Worm (Caenorhabditis elegans): ENCODE results near the gene snt-5.

The snt-5 gene

DNA sequence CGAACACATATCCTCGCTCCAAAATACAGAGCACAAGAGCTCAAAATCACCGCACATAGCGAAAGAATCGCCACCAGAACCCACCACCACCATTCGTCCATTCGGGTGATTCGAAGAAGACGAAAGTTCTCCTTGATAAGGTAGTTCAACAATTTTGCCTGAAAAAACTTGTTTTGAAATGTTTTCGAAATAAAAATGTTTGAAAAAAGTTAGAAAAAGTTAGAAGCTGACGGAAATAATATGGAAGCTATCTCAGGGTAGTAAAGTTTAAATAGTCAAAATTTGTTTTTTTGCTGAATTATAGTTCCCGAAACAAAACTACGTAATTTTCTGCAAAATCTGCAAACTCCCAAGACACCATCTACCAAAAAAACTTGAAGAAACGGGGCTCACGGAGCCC lies at the start of gene snt-5:
snt-5 (minus strand) TSS at position 101 of the 400 bp plus-strand sequence.
- TF ChIP-seq med-1 (GFP tag; optimal IDR thresholded peaks at IDR 0.05; ENCODE audit: insufficient read depth) = no peak
- no peak for TF ChIP-seq ref-1 (GFP tag; conservative IDR thresholded peaks at IDR 0.05)
- no peak for TF ChIP-seq ztf-29 (GFP tag; IDR thresholded peaks at IDR 0.05)
- TF ChIP-seq ztf-23 (GFP tag; IDR thresholded peaks at IDR 0.05) = no peak
- TF ChIP-seq cog-1 (tag; optimal IDR thresholded peaks at IDR 0.05) = no peak
- TF ChIP-seq T22C8.4 (GFP tag; IDR thresholded peaks at IDR 0.05) = no peak
- TF ChIP-seq tab-1 (GFP tag; IDR thresholded peaks at IDR 0.05) = no peak
- no peak for TF ChIP-seq flt-1 (GFP tag; IDR thresholded peaks at IDR 0.05)
- no peak for TF ChIP-seq klf-2 (GFP tag; conservative IDR thresholded peaks at IDR 0.05)

DNA sequence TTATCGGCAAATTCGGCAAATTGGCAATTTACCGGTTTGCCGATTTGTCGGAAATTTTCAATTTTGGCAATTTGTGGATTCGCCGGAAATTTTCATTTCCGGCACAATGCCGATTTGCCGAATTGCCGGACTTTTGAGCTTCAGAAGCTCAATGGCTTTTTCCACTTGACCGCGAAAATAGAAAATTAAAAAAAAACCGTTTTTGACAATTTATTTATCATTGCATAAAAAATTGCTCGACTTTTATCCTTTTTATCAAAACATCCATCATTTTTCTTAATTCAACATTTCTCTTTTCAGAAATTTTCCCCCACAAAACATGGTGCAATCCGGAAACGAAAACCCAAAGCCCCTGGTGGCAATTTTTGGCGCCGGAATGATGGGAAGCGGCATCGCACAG lies 48.7 kb upstream of the snt-5 start, which contains the start of gene hacd-1:
hacd-1 (plus strand) TSS at position 301 of the 400 bp plus-strand sequence.
- no peak for TF ChIP-seq flt-1 (GFP tag; IDR thresholded peaks at IDR 0.05)
- no peak for TF ChIP-seq ref-1 (GFP tag; conservative IDR thresholded peaks at IDR 0.05)
- TF ChIP-seq tab-1 (GFP tag; IDR thresholded peaks at IDR 0.05) = no peak
- no peak for TF ChIP-seq T22C8.4 (GFP tag; IDR thresholded peaks at IDR 0.05)
- no peak for TF ChIP-seq med-1 (GFP tag; optimal IDR thresholded peaks at IDR 0.05; ENCODE audit: insufficient read depth)
- TF ChIP-seq klf-2 (GFP tag; conservative IDR thresholded peaks at IDR 0.05) = no peak
- no peak for TF ChIP-seq ztf-23 (GFP tag; IDR thresholded peaks at IDR 0.05)
- no peak for TF ChIP-seq cog-1 (tag; optimal IDR thresholded peaks at IDR 0.05)
- TF ChIP-seq ztf-29 (GFP tag; IDR thresholded peaks at IDR 0.05) = no peak

- TF ChIP-seq ref-1 (GFP tag; conservative IDR thresholded peaks at IDR 0.05) (no peak), cog-1 (tag; optimal IDR thresholded peaks at IDR 0.05) (no peak), ztf-23 (GFP tag; IDR thresholded peaks at IDR 0.05) (no peak), med-1 (GFP tag; optimal IDR thresholded peaks at IDR 0.05; ENCODE audit: insufficient read depth) (no peak), T22C8.4 (GFP tag; IDR thresholded peaks at IDR 0.05) (no peak), flt-1 (GFP tag; IDR thresholded peaks at IDR 0.05) (no peak), tab-1 (GFP tag; IDR thresholded peaks at IDR 0.05) (no peak), klf-2 (GFP tag; conservative IDR thresholded peaks at IDR 0.05) (no peak), ztf-29 (GFP tag; IDR thresholded peaks at IDR 0.05) (no peak)
Measured at ce11 chrV:1459374-1459926, 48.1 kb upstream of the snt-5 start.

DNA sequence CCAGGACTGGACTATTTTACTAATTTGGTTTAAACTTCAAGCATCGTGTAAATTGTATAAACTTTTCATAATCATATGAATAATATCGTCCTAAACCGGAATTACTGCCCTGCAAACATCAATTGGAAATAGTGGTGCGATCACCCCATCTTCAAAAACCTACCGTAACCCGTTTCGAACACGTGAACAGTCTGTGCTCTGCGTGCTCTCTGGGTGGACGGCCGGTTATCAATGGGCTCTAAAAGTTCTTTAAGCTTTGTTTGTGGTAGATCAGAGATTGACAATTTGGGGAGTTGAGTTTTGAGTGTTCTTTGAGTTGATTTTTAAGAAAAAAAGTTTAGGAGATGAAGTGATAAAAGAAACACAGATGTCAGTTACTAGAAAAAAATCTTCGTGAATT lies 45.3 kb upstream of the snt-5 start:
- TF ChIP-seq med-1 (GFP tag; optimal IDR thresholded peaks at IDR 0.05; ENCODE audit: insufficient read depth) (no peak), ref-1 (GFP tag; conservative IDR thresholded peaks at IDR 0.05) (no peak), T22C8.4 (GFP tag; IDR thresholded peaks at IDR 0.05) (no peak), tab-1 (GFP tag; IDR thresholded peaks at IDR 0.05) (no peak), ztf-23 (GFP tag; IDR thresholded peaks at IDR 0.05) (no peak), klf-2 (GFP tag; conservative IDR thresholded peaks at IDR 0.05) (no peak), cog-1 (tag; optimal IDR thresholded peaks at IDR 0.05) (no peak), flt-1 (GFP tag; IDR thresholded peaks at IDR 0.05) (no peak), ztf-29 (GFP tag; IDR thresholded peaks at IDR 0.05) (no peak)

DNA sequence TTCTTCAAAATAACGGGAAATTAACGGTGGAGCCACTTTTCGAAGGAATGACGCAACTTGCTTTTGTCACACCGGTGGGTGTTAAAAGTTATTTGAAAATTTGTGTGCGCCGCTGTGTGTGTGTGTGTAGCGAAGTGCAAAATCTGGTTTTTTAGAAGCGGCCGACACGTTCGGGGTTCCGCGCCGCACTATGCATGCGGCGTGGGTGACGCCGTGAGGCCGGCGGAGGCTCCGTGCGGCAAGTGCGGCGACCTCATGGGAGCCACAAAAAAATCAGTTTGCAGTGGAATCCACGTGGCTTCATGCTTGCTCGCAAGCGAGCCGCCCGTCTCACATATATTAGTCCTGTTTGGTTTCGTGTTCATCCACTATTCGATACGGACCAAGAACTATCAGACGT lies 43.9 kb upstream of the snt-5 start:
- no peak for TF ChIP-seq T22C8.4 (GFP tag; IDR thresholded peaks at IDR 0.05)
- no peak for TF ChIP-seq ztf-29 (GFP tag; IDR thresholded peaks at IDR 0.05)
- TF ChIP-seq flt-1 (GFP tag; IDR thresholded peaks at IDR 0.05) = no peak
- TF ChIP-seq cog-1 (tag; optimal IDR thresholded peaks at IDR 0.05) = no peak
- TF ChIP-seq klf-2 (GFP tag; conservative IDR thresholded peaks at IDR 0.05) = no peak
- TF ChIP-seq med-1 (GFP tag; optimal IDR thresholded peaks at IDR 0.05; ENCODE audit: insufficient read depth) = no peak
- no peak for TF ChIP-seq ztf-23 (GFP tag; IDR thresholded peaks at IDR 0.05)
- no peak for TF ChIP-seq tab-1 (GFP tag; IDR thresholded peaks at IDR 0.05)
- no peak for TF ChIP-seq ref-1 (GFP tag; conservative IDR thresholded peaks at IDR 0.05)

DNA sequence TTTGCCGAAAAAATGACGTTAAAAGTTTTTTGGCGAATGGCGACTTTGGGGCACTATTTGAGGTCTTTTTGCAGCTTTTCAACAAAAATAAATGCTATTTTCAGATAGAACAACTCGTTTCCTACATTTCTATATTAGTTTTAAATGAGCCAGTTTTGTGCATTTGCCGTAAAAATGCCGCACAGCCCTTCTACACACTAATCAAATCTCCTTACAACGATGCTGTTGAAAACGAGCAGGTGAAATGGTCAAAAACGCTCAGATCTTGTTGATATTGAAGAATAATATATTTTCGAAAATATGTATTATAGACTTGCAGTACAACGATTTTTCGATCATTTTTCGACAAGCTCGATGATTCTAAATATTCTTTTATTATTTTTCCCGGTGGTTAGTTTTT lies 43.4 kb upstream of the snt-5 start, which contains the start of gene chil-14:
chil-14 (plus strand) TSS at position 301 of the 400 bp plus-strand sequence.
- TF ChIP-seq klf-2 (GFP tag; conservative IDR thresholded peaks at IDR 0.05) = no peak
- TF ChIP-seq ztf-23 (GFP tag; IDR thresholded peaks at IDR 0.05) = no peak
- TF ChIP-seq ztf-29 (GFP tag; IDR thresholded peaks at IDR 0.05) = no peak

DNA sequence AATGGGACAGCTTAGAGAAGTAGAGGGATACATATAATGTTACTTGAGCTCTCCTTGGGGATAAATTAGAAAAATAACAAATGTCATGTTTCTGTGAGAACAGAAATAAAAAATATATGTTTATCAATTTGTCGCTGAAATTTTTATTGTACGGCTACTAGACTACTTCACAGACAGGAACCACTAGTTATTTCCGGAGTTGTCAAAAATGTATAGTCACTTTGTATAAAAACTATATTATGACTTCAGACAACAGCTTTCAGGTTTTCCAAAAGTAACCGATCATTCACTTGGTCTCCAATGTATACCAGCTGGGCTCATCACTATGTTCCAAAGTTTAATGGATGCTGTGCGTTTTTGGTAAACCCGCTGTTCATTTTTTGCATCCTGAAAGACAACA lies 40.0 kb upstream of the snt-5 start, which contains the start of gene srj-23:
srj-23 (plus strand) TSS at position 301 of the 400 bp plus-strand sequence.
- TF ChIP-seq T22C8.4 (GFP tag; IDR thresholded peaks at IDR 0.05) (no peak), ref-1 (GFP tag; conservative IDR thresholded peaks at IDR 0.05) (no peak), tab-1 (GFP tag; IDR thresholded peaks at IDR 0.05) (no peak), med-1 (GFP tag; optimal IDR thresholded peaks at IDR 0.05; ENCODE audit: insufficient read depth) (no peak), cog-1 (tag; optimal IDR thresholded peaks at IDR 0.05) (no peak), ztf-23 (GFP tag; IDR thresholded peaks at IDR 0.05) (no peak), klf-2 (GFP tag; conservative IDR thresholded peaks at IDR 0.05) (no peak), ztf-29 (GFP tag; IDR thresholded peaks at IDR 0.05) (no peak), flt-1 (GFP tag; IDR thresholded peaks at IDR 0.05) (no peak)

DNA sequence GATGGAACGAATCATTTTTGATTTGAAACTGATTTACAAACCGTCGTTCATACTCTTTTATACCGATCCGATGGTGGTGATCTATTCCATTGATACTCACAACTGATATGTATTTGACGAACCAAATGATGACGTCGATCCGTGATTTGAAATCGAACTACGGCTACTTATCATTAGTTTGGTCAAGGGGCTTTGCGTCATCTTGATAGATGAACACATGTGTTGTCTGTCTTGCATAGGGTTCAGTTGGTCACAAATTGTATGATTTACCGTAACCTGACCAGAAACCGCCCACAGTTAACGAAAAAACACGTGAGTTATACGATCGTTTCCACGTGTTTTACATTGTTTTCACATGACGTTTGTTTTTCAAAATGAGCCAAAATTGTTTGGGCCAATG lies 38.8 kb upstream of the snt-5 start, which contains the start of gene cnc-2:
cnc-2 (minus strand) TSS at position 24 of the 400 bp plus-strand sequence.
- TF ChIP-seq T22C8.4 (GFP tag; IDR thresholded peaks at IDR 0.05) = no peak
- no peak for TF ChIP-seq ztf-23 (GFP tag; IDR thresholded peaks at IDR 0.05)
- no peak for TF ChIP-seq med-1 (GFP tag; optimal IDR thresholded peaks at IDR 0.05; ENCODE audit: insufficient read depth)
- TF ChIP-seq cog-1 (tag; optimal IDR thresholded peaks at IDR 0.05) = no peak
- no peak for TF ChIP-seq ztf-29 (GFP tag; IDR thresholded peaks at IDR 0.05)
- TF ChIP-seq klf-2 (GFP tag; conservative IDR thresholded peaks at IDR 0.05) = no peak
- no peak for TF ChIP-seq flt-1 (GFP tag; IDR thresholded peaks at IDR 0.05)

ce11 chrV:1447724-1448123 lies 36.4 kb upstream of the snt-5 start, which contains the start of gene cnc-3:
Gene cnc-3 (plus strand): TSS chrV:1448004.
- TF ChIP-seq flt-1 (GFP tag; IDR thresholded peaks at IDR 0.05) = no peak
- no peak for TF ChIP-seq med-1 (GFP tag; optimal IDR thresholded peaks at IDR 0.05; ENCODE audit: insufficient read depth)
- no peak for TF ChIP-seq ref-1 (GFP tag; conservative IDR thresholded peaks at IDR 0.05)
- TF ChIP-seq cog-1 (tag; optimal IDR thresholded peaks at IDR 0.05) = no peak
- no peak for TF ChIP-seq tab-1 (GFP tag; IDR thresholded peaks at IDR 0.05)
- TF ChIP-seq T22C8.4 (GFP tag; IDR thresholded peaks at IDR 0.05) = no peak
- TF ChIP-seq klf-2 (GFP tag; conservative IDR thresholded peaks at IDR 0.05) = no peak
- no peak for TF ChIP-seq ztf-23 (GFP tag; IDR thresholded peaks at IDR 0.05)
- TF ChIP-seq ztf-29 (GFP tag; IDR thresholded peaks at IDR 0.05) = no peak

Measured in whole organism, midembryonic.